Worm (Caenorhabditis elegans) whole organism, early embryonic: ENCODE results near the gene psf-1.

ENCODE experiments used
- aly-1 ChIP-seq: sonication (generic microtip); optimal IDR thresholded peaks from 2 replicates; lab custom pipeline; 2016; ENCODE audit warnings: missing genetic modification characterization, missing compliant biosample characterization
- ama-1 ChIP-seq: fragments of 150-350 bp; optimal IDR thresholded peaks from 2 replicates; lab custom pipeline; 2014
- hmbx-1 ChIP-seq: sonication (generic microtip); optimal IDR thresholded peaks from 2 replicates; lab custom pipeline; 2016; ENCODE audit warnings: mild to moderate bottlenecking, missing genetic modification characterization, missing compliant biosample characterization
- hmg-4 ChIP-seq: fragments of 200-800 bp; sonication (Bioruptor generic); optimal IDR thresholded peaks from 2 replicates; lab custom pipeline; 2018; ENCODE audit warnings: mild to moderate bottlenecking, missing genetic modification characterization, missing compliant biosample characterization
- pes-1 ChIP-seq: fragments of 200-800 bp; sonication (Bioruptor generic); IDR thresholded peaks from 2 replicates; pipeline ENCODE4 v1.3.6; 2022; ENCODE audit warnings: missing genetic modification reagents, missing genetic modification characterization, missing compliant biosample characterization
- scrt-1 ChIP-seq: fragments of 200-800 bp; sonication (Bioruptor generic); IDR thresholded peaks from 2 replicates; pipeline ENCODE4 v1.3.6; 2022; ENCODE audit warnings: missing genetic modification characterization, missing compliant biosample characterization
- sea-1 ChIP-seq: fragments of 200-800 bp; sonication (Bioruptor generic); conservative IDR thresholded peaks from 2 replicates; pipeline ENCODE4 v1.3.6; 2022; ENCODE audit warnings: missing genetic modification characterization, missing compliant biosample characterization
- tbx-37 ChIP-seq: fragments of 200-800 bp; sonication (Bioruptor generic); conservative IDR thresholded peaks from 2 replicates; pipeline ENCODE4 v1.3.6; 2022; ENCODE audit warnings: missing genetic modification reagents, missing genetic modification characterization, missing compliant biosample characterization
- tra-4 ChIP-seq: sonication (generic microtip); optimal IDR thresholded peaks from 2 replicates; lab custom pipeline; 2017; ENCODE audit warnings: missing genetic modification characterization, missing compliant biosample characterization

DNA sequence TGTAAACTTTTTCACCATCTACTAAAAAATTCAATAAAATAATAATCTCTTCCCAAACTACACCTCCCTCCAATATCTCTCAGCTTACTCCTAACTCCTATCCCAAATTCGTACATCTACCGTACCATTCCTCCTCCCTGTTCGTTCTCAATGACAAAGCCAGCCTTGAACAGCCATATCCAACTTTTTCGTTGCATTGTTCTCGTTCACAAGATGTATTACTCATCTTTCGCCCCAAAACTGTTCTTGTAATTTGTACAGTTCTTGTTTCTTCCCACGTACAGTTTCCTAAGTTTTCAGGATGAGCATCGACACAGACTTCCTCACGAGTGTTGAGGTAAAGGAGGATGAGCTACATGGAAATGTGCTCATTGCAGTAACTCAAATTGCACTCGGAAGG, 13.6 kb upstream of the psf-1 start, which contains the start of gene egl-43:
- TF ChIP-seq hmbx-1 (tag; lab: Kevin White, UChicago) (no peak), aly-1 (tag; lab: Kevin White, UChicago) (no peak), tra-4 (tag; lab: Kevin White, UChicago) (no peak), scrt-1 (no peak), ama-1 (lab: Kevin White, UChicago) (no peak), tbx-37 (no peak), pes-1 (GFP tag; lab: Robert Waterston, UW) (no peak), hmg-4 (GFP tag; lab: Kevin White, UChicago) (no peak), sea-1 (GFP tag; lab: Robert Waterston, UW) (no peak)
